Worm (Caenorhabditis elegans) whole organism, L4 larva: ENCODE measurements around the gene ttbk-5.

ENCODE experiments used
- Y105C5A.15 ChIP-seq: fragments of 200-800 bp; sonication (Bioruptor generic); IDR thresholded peaks from 2 replicates; pipeline ENCODE4 v1.3.6; 2022; ENCODE audit warnings: missing genetic modification characterization, missing compliant biosample characterization
- ama-1 ChIP-seq: fragments of 150-350 bp; optimal IDR thresholded peaks from 2 replicates; lab custom pipeline; 2014; ENCODE audit warnings: inconsistent platforms, mixed read lengths
- daf-19 ChIP-seq: fragments of 200-800 bp; sonication (Bioruptor generic); conservative IDR thresholded peaks from 2 replicates; pipeline ENCODE4 v1.3.6; 2022; ENCODE audit warnings: missing genetic modification characterization, missing compliant biosample characterization
- egl-27 ChIP-seq: sonication (generic microtip); optimal IDR thresholded peaks from 3 replicates; lab custom pipeline; 2017; ENCODE audit warnings: missing biosample characterization, missing genetic modification reagents, missing genetic modification characterization
- jun-1 ChIP-seq: fragments of 150-350 bp; optimal IDR thresholded peaks from 2 replicates; lab custom pipeline; 2014; ENCODE audit warnings: missing biosample characterization, missing genetic modification reagents, missing genetic modification characterization
- lin-13 ChIP-seq: fragments of 150-350 bp; optimal IDR thresholded peaks from 2 replicates; lab custom pipeline; 2014; ENCODE audit warnings: missing biosample characterization, missing genetic modification reagents, missing genetic modification characterization
- lsy-2 ChIP-seq, 2 experiments: fragments of 150-350 bp in 1 of 2; sonication (generic microtip) in 1 of 2; optimal IDR thresholded peaks; 2 replicates each; lab custom pipeline; 2014 to 2017; ENCODE audit warnings: missing biosample characterization in 2 of 2, missing genetic modification characterization in 2 of 2
- mep-1 ChIP-seq: fragments of 150-350 bp; sonication (generic microtip); optimal IDR thresholded peaks from 3 replicates; lab custom pipeline; 2014; ENCODE audit warnings: missing biosample characterization, missing genetic modification characterization
- nhr-28 ChIP-seq: fragments of 150-350 bp; optimal IDR thresholded peaks from 2 replicates; lab custom pipeline; 2014; ENCODE audit warnings: missing biosample characterization, missing genetic modification characterization
- nhr-41 ChIP-seq: fragments of 200-800 bp; sonication (Bioruptor generic); IDR thresholded peaks from 2 replicates; pipeline ENCODE4 v1.3.6; 2022; ENCODE audit warnings: missing genetic modification reagents, missing genetic modification characterization, missing compliant biosample characterization
- pha-4 ChIP-seq, 2 experiments: fragments of 150-350 bp in 1 of 2; fragments of 200-800 bp in 1 of 2; sonication (Bioruptor generic) in 1 of 2; IDR thresholded peaks in 1 of 2; optimal IDR thresholded peaks in 1 of 2; 2 replicates each; pipeline versions ENCODE4 v1.3.6 to Lab custom; 2014 to 2022; ENCODE audit warnings: missing genetic modification characterization in 2 of 2, missing genetic modification reagents in 2 of 2, missing biosample characterization in 1 of 2, missing compliant biosample characterization in 1 of 2
- pqm-1 ChIP-seq: sonication (generic microtip); optimal IDR thresholded peaks from 2 replicates; lab custom pipeline; 2017; ENCODE audit warnings: missing biosample characterization, missing genetic modification characterization
- snpc-4 ChIP-seq: fragments of 150-350 bp; optimal IDR thresholded peaks from 2 replicates; lab custom pipeline; 2014; ENCODE audit warnings: missing biosample characterization, missing genetic modification characterization
- ztf-11 ChIP-seq: fragments of 150-350 bp; optimal IDR thresholded peaks from 2 replicates; lab custom pipeline; 2014; ENCODE audit warnings: missing biosample characterization, missing genetic modification characterization

DNA sequence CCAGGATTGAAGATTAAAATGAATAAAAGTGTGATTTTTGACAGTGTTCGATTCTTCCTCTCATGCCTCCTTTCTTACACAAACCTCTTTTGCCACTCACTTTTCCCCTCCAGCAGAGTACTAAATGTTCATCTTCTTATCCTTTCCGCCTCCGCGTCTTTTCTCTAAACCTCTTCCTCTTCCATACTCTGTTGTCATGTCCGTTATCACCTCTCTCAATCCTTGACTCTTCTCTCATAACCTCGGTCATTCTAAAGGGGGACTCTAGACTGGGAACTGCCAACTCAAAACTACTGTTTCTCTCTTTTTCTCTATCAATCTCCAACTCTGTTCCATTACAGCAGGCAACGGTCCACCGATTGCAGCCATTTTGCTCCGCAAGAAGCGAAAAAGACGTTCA, 42.2 kb upstream of the ttbk-5 start:
- TF ChIP-seq ztf-11 (tag; lab: Kevin White, UChicago) (no peak), ama-1 (no peak), pha-4 (GFP tag; IDR thresholded peaks at IDR 0.05; lab: Robert Waterston, UW) (no peak), pha-4 (tag; optimal IDR thresholded peaks at IDR 0.05; lab: Kevin White, UChicago) (no peak), lin-13 (GFP tag; lab: Kevin White, UChicago) (no peak), Y105C5A.15 (no peak), jun-1 (no peak), lsy-2 (tag; optimal IDR thresholded peaks at IDR 0.05; lab: Kevin White, UChicago) (no peak), pqm-1 (tag; lab: Kevin White, UChicago) (no peak), nhr-28 (tag; lab: Kevin White, UChicago) (no peak), egl-27 (tag; lab: Kevin White, UChicago) (no peak), snpc-4 (tag; lab: Kevin White, UChicago) (no peak), nhr-41 (no peak), daf-19 (GFP tag; lab: Robert Waterston, UW) (no peak), mep-1 (tag; lab: Kevin White, UChicago) (no peak)
